Fruit fly (Drosophila melanogaster) whole organism, adult: ENCODE measurements around the gene CG31819.

Experiments
- CG11617 ChIP-seq: fragments of 200-800 bp; sonication (Bioruptor generic); optimal IDR thresholded peaks from 2 replicates; lab custom pipeline; 2017; ENCODE audit warnings: mild to moderate bottlenecking, missing biosample characterization, missing genetic modification reagents, missing genetic modification characterization
- CG12768 ChIP-seq: fragments of 200-800 bp; sonication (Bioruptor generic); optimal IDR thresholded peaks from 2 replicates; lab custom pipeline; 2017; ENCODE audit warnings: missing biosample characterization, missing genetic modification characterization, mild to moderate bottlenecking, moderate library complexity, missing genetic modification reagents
- CG14711 ChIP-seq: fragments of 200-800 bp; sonication (Bioruptor generic); optimal IDR thresholded peaks from 2 replicates; lab custom pipeline; 2018; ENCODE audit warnings: missing biosample characterization, mild to moderate bottlenecking, missing genetic modification characterization, moderate library complexity
- CG1620 ChIP-seq: fragments of 200-800 bp; sonication (Bioruptor generic); optimal IDR thresholded peaks from 2 replicates; lab custom pipeline; 2016; ENCODE audit warnings: missing biosample characterization, missing genetic modification characterization
- CG33017 ChIP-seq: fragments of 200-800 bp; sonication (Bioruptor generic); optimal IDR thresholded peaks from 2 replicates; lab custom pipeline; 2018; ENCODE audit warnings: missing biosample characterization, mild to moderate bottlenecking, missing genetic modification characterization, moderate library complexity
- CG5204 ChIP-seq: fragments of 200-800 bp; sonication (Bioruptor generic); optimal IDR thresholded peaks from 2 replicates; lab custom pipeline; 2016; ENCODE audit warnings: missing biosample characterization, missing genetic modification characterization
- CG7045 ChIP-seq: fragments of 200-800 bp; sonication (Bioruptor generic); optimal IDR thresholded peaks from 2 replicates; lab custom pipeline; 2017; ENCODE audit warnings: missing biosample characterization, mild to moderate bottlenecking, missing genetic modification characterization
- CG7101 ChIP-seq: fragments of 200-800 bp; sonication (Bioruptor generic); optimal IDR thresholded peaks from 2 replicates; lab custom pipeline; 2018; ENCODE audit warnings: missing biosample characterization, mild to moderate bottlenecking, missing genetic modification characterization, moderate library complexity
- Clk ChIP-seq: fragments of 200-800 bp; sonication (Bioruptor generic); optimal IDR thresholded peaks from 2 replicates; lab custom pipeline; 2017; ENCODE audit warnings: missing biosample characterization, missing genetic modification characterization
- Crg-1 ChIP-seq: fragments of 200-800 bp; sonication (Bioruptor generic); optimal IDR thresholded peaks from 2 replicates; lab custom pipeline; 2016; ENCODE audit warnings: missing biosample characterization, missing genetic modification characterization
- Hr96 ChIP-seq: fragments of 200-800 bp; sonication (Bioruptor generic); optimal IDR thresholded peaks from 2 replicates; lab custom pipeline; 2016; ENCODE audit warnings: missing biosample characterization, missing genetic modification characterization
- Mnt ChIP-seq: fragments of 200-800 bp; sonication (Bioruptor generic); optimal IDR thresholded peaks from 2 replicates; lab custom pipeline; 2016; ENCODE audit warnings: missing biosample characterization, mild to moderate bottlenecking, missing genetic modification characterization
- bab1 ChIP-seq: fragments of 200-800 bp; sonication (Bioruptor generic); optimal IDR thresholded peaks from 3 replicates; lab custom pipeline; 2019; ENCODE audit warnings: missing biosample characterization, mild to moderate bottlenecking, missing genetic modification characterization, moderate library complexity
- cic ChIP-seq: fragments of 200-800 bp; sonication (Bioruptor generic); optimal IDR thresholded peaks from 2 replicates; lab custom pipeline; 2017; ENCODE audit warnings: missing biosample characterization, mild to moderate bottlenecking, missing genetic modification characterization, moderate library complexity
- cnc ChIP-seq, 2 experiments: fragments of >200 bp; optimal IDR thresholded peaks; 2 replicates each; lab custom pipeline; 2017
- kay ChIP-seq: fragments of 200-800 bp; sonication (Bioruptor generic); peaks from one replicate; lab custom pipeline; 2016; ENCODE audit warnings: missing biosample characterization, missing genetic modification characterization, borderline replicate concordance
- ovo ChIP-seq: fragments of 200-800 bp; sonication (Bioruptor generic); optimal IDR thresholded peaks from 2 replicates; lab custom pipeline; 2016; ENCODE audit warnings: missing biosample characterization, missing genetic modification characterization
- pad ChIP-seq: fragments of 200-800 bp; sonication (Bioruptor generic); optimal IDR thresholded peaks from 3 replicates; lab custom pipeline; 2017; ENCODE audit warnings: missing biosample characterization, missing genetic modification characterization, mild to moderate bottlenecking, moderate library complexity, missing genetic modification reagents
- tj ChIP-seq: fragments of 200-800 bp; sonication (Bioruptor generic); optimal IDR thresholded peaks from 3 replicates; lab custom pipeline; 2017; ENCODE audit warnings: missing biosample characterization, mild to moderate bottlenecking, missing genetic modification characterization, moderate library complexity
- toe ChIP-seq: fragments of 200-800 bp; sonication (Bioruptor generic); optimal IDR thresholded peaks from 2 replicates; lab custom pipeline; 2016; ENCODE audit warnings: missing biosample characterization, missing genetic modification characterization

The CG31819 gene

DNA sequence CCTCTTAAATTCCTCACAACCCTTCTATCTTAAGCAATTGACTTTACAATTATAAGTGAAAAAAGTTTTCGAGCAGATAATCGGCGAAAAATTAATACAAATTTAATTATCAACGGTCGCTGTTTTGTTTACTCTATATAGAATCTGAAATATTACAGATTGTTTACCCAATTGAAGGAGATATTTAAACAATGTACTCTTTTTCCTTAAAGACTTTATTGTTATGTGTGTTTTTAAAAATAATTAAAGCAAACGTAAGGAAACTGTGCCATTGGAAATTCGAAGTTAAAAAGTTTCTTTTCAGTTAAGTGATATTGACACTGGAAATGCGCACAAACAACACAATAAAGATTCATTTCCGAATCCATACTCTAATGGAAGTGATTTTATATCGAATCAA, 30.4 kb downstream of the CG31819 start, which contains the start of gene CG42818:
Gene CG42818 (plus strand): TSS at position 301 of the 400 bp plus-strand sequence.
- TF ChIP-seq Hr96 (no peak), CG7045 (no peak), kay (no peak), bab1 (no peak), CG14711 (tag; lab: Kevin White, UChicago) (no peak), Mnt (GFP tag; lab: Kevin White, UChicago) (no peak), cnc (optimal IDR thresholded peaks at IDR 0.05; lab: Kevin White, UChicago) (no peak), CG12768 (GFP tag; lab: Kevin White, UChicago) (no peak), ovo (GFP tag; lab: Kevin White, UChicago) (no peak), CG5204 (GFP tag; lab: Kevin White, UChicago) (no peak), cic (no peak), pad (GFP tag; lab: Kevin White, UChicago) (no peak), CG33017 (tag; lab: Kevin White, UChicago) (no peak), CG11617 (GFP tag; lab: Kevin White, UChicago) (no peak), tj (GFP tag; lab: Kevin White, UChicago) (no peak)

DNA sequence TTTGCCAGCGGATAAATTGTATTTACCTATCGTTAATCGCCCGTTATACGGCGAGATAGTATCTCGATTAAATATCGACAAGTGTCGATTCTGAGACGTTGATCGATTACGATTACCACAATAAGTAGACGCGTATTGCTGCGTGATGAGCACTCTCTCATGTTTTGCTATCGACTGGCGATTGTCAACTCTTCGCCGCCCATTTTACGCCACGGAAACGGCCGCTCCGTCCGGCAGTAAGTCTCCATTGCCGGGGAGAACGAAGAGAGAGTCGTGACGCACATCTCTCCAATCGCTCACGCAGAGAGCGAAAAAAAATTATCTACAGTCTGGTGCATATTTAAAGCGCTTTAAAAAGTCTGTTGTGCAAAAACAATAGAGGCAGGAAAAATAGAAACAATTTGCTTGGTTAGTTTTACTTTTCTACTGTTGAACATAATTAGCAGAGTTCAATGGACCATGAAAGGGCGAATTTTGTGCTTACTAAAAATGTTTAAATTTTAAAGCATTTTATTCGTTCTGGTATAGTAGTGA, 40.4 kb downstream of the CG31819 start, which contains the start of gene CG46309:
Gene CG46309 (minus strand): TSS at position 191 of the 534 bp plus-strand sequence.
- TF ChIP-seq bab1 (peak; percentile 47), CG7045 (peak; percentile 45), CG12768 (GFP tag; lab: Kevin White, UChicago) (peak; percentile 55), tj (GFP tag; lab: Kevin White, UChicago) (no peak), Mnt (GFP tag; lab: Kevin White, UChicago) (peak; percentile 43), CG1620 (no peak), CG5204 (GFP tag; lab: Kevin White, UChicago) (peak; percentile 30), CG11617 (GFP tag; lab: Kevin White, UChicago) (peak; percentile 9), Clk (GFP tag; lab: Kevin White, UChicago) (no peak), Hr96 (no peak), CG7101 (tag; lab: Kevin White, UChicago) (peak; percentile 16), cnc (optimal IDR thresholded peaks at IDR 0.05; lab: Kevin White, UChicago) (no peak), toe (peak; percentile 3), CG33017 (tag; lab: Kevin White, UChicago) (peak; percentile 66), kay (peak; percentile 9), CG14711 (tag; lab: Kevin White, UChicago) (no peak), ovo (GFP tag; lab: Kevin White, UChicago) (peak; percentile 10), cic (peak; percentile 61), Crg-1 (GFP tag; lab: Kevin White, UChicago) (peak; percentile 11), pad (GFP tag; lab: Kevin White, UChicago) (no peak)

DNA sequence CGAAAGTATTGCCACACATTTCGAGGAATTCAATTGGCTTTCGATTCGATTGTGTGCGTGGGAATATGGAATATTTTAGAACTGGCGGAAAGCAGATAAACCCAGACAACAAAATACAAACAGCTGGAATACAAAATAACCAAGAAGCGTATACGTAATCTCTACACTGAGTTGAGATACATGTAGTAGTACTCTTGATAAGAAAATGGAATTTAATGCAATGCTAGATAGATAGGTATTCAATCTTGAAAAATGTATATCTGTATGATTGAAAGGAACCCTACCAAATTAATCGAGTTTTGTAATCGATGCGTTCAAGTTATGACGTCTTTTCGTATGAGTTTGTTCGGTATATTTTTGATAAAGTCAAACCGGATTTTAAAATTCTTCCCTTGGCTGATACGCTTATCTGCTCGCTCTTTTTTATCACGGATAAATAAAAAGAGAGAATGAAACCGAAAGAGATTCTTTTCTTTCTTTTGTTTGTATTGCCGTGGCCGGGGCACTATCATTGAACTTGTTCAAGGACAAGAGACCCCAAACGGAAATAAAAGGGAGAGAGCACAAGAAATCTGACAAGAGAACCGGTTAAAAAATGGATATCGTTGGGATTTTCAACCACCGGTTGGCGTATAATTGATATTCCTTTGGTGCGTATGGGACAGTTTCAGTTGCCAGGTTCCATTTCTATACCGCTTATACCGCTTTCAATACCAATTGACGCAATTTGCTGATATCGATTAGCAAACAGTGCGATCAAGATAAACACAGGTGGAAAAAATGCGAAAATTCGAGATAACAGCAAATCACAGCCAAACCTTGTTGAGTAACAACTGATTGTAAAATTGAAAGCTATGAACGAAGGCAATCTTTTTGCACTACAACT, 44.2 kb downstream of the CG31819 start:
- peak; percentile 52 for TF ChIP-seq kay
- peak; percentile 13 for TF ChIP-seq cic
- no peak for TF ChIP-seq pad (GFP tag; lab: Kevin White, UChicago)
- no peak for TF ChIP-seq CG11617 (GFP tag; lab: Kevin White, UChicago)

DNA sequence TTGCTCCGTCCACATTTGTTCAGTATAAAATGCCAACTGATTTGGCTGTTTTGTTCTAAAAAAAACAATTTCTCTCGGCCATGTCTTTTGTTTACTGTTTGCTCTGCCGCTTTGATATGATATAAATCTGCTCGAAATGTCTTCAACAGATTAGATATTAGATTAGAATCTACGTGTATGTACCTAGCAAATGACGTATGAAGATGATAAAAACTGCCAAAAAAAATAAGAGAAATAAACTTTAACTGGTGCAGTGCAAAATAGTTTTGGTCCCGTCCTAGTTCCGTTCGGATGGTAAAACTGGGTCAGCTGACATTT, 44.8 kb downstream of the CG31819 start:
- TF ChIP-seq CG5204 (GFP tag; lab: Kevin White, UChicago) = no peak
- TF ChIP-seq kay = peak; percentile 67
- TF ChIP-seq Mnt (GFP tag; lab: Kevin White, UChicago) = peak; percentile 1
- TF ChIP-seq cic = no peak

DNA sequence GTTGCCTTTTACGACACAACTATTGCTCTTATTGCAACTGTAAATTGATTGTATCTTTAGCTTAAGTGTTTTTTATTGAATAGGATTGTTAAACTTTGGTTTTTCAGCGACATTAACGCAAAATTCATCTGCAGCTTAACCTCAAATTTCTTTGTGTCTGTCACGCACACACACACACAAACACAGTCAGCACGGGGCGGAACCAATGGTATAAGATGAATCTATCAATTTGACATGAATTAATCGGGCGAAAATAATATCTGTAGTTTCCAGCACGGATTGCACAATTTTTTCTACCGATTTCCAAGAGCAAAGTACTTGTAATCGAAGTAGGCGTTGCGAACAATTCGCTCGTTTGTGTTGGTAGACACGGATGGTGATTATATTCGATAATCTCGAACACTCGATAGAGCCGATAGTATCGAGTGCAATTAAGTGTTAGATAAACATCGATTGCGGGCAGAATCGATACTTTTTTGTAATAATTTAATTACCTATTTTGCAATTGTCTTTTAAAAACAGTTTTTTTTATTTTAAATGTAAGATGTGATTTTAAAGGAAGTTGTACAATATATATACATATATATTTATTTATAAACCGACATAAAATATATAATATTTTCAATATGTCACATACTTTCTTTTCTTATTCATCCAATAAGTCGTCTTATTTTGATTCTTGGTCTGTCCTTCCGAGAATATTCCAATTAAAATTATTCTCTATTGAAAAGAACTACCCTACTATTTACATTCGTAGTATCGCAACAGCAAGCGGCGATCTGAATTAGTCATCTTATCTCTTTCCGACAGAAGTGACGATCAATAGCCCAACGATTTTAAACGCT, 46.2 kb downstream of the CG31819 start, which contains the start of the genes PRL-1 and EndoGI:
Gene PRL-1 (minus strand): TSS at position 380 of the 845 bp plus-strand sequence.
Gene EndoGI (plus strand): TSS at position 462 of the 845 bp plus-strand sequence.
- TF ChIP-seq Crg-1 (GFP tag; lab: Kevin White, UChicago) (no peak), CG7045 (peak; percentile 84), kay (peak; percentile 99), ovo (GFP tag; lab: Kevin White, UChicago) (peak; percentile 69), CG5204 (GFP tag; lab: Kevin White, UChicago) (no peak), cnc (optimal IDR thresholded peaks at IDR 0.05; lab: Kevin White, UChicago) (no peak), pad (GFP tag; lab: Kevin White, UChicago) (peak; percentile 66), Clk (GFP tag; lab: Kevin White, UChicago) (peak; percentile 65), toe (no peak), CG7101 (tag; lab: Kevin White, UChicago) (peak; percentile 94), Hr96 (no peak), CG11617 (GFP tag; lab: Kevin White, UChicago) (peak; percentile 95), CG12768 (GFP tag; lab: Kevin White, UChicago) (peak; percentile 56), cic (peak; percentile 51), Mnt (GFP tag; lab: Kevin White, UChicago) (peak; percentile 40), tj (GFP tag; lab: Kevin White, UChicago) (peak; percentile 65), bab1 (peak; percentile 96), CG1620 (peak; percentile 20), CG33017 (tag; lab: Kevin White, UChicago) (peak; percentile 94), CG14711 (tag; lab: Kevin White, UChicago) (peak; percentile 92)
